Worm (Caenorhabditis elegans): ENCODE measurements around the gene nemp-1.

DNA sequence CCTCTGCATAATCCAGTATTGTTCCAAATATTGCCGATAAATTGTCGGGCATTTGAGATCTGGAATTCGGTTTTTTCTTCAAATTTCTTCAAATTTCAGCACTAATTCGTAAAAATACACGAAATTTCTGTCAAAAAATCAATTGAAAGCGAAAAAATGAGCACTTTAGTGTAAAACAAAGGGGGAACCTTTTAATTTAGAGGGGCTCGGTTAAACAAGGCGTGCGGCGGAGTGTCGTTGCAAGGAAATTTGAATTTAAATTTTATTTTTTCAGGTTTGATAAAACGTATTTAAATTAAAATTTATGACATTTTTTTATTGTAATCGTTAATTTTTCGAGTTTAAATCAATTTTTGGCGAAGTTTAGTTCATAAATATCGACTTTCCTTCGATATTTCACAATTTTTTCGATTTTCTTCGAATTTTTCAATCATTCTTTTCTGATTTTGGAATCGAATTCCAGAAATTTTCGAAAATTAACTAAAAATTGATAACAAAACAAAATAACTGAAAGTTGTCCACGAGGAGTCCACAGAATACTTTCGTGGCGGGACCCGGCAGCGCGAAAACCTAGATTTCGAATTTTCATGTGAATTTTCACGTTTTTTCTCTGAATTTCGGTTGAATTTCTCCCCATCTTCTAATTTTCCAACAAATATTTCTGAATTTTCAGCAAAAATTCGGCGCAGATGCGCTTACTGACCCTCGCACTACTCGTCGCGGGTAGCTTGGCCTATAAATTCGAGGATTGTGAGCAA lies at the start of gene nemp-1, which contains the start of gene magu-1:
- TF ChIP-seq unc-130 (tag; optimal IDR thresholded peaks at IDR 0.05) = no peak
- TF ChIP-seq unc-62 (GFP tag; optimal IDR thresholded peaks at IDR 0.05) = no peak
- TF ChIP-seq jun-1 (tag; optimal IDR thresholded peaks at IDR 0.05) = no peak
- TF ChIP-seq alr-1 (tag; optimal IDR thresholded peaks at IDR 0.05; ENCODE audit: borderline replicate concordance) = no peak
- no peak for TF ChIP-seq fos-1 (tag; optimal IDR thresholded peaks at IDR 0.05)
- TF ChIP-seq lin-13 (GFP tag; optimal IDR thresholded peaks at IDR 0.05) = no peak
- no peak for TF ChIP-seq F16B12.6 (tag; optimal IDR thresholded peaks at IDR 0.05)
- no peak for TF ChIP-seq fkh-10 (GFP tag; optimal IDR thresholded peaks at IDR 0.05)
- no peak for TF ChIP-seq ztf-11 (tag; optimal IDR thresholded peaks at IDR 0.05)
- no peak for TF ChIP-seq snpc-4 (tag; optimal IDR thresholded peaks at IDR 0.05)
- TF ChIP-seq ztf-4 (tag; optimal IDR thresholded peaks at IDR 0.05) = no peak
- TF ChIP-seq mdl-1 (tag; optimal IDR thresholded peaks at IDR 0.05) = no peak
- TF ChIP-seq unc-86 (tag; optimal IDR thresholded peaks at IDR 0.05) = no peak

All from whole organism, L1 larva.